Fruit fly (Drosophila melanogaster) whole organism, wandering third instar larva: ENCODE measurements around the gene Mabi.

Source experiments
- Abd-B ChIP-seq: fragments of >200 bp; optimal IDR thresholded peaks from 2 replicates; lab custom pipeline; 2017; ENCODE audit warnings: missing biosample characterization, missing genetic modification characterization
- CG32264 ChIP-seq: fragments of 200-800 bp; sonication (Bioruptor generic); optimal IDR thresholded peaks from 2 replicates; lab custom pipeline; 2016; ENCODE audit warnings: missing biosample characterization, missing genetic modification characterization
- CG9705 ChIP-seq: fragments of 200-800 bp; sonication (Bioruptor generic); optimal IDR thresholded peaks from 2 replicates; lab custom pipeline; 2018; ENCODE audit warnings: missing biosample characterization, mild to moderate bottlenecking, missing genetic modification characterization
- CrebA ChIP-seq: fragments of 200-800 bp; sonication (Bioruptor generic); optimal IDR thresholded peaks from 2 replicates; lab custom pipeline; 2016; ENCODE audit warnings: missing biosample characterization, mild to moderate bottlenecking, missing genetic modification characterization, borderline replicate concordance
- Dfd ChIP-seq: fragments of >200 bp; optimal IDR thresholded peaks from 2 replicates; lab custom pipeline; 2017; ENCODE audit warnings: missing biosample characterization, missing genetic modification characterization
- Dif ChIP-seq: fragments of 200-275, 200-300 bp; sonication (Bioruptor generic); optimal IDR thresholded peaks from 2 replicates; lab custom pipeline; 2018; ENCODE audit warnings: missing biosample characterization, missing genetic modification characterization; ENCODE audit not compliant: partially characterized antibody
- GATAd ChIP-seq: sonication (Bioruptor generic); optimal IDR thresholded peaks from 2 replicates; lab custom pipeline; 2016; ENCODE audit warnings: missing biosample characterization, missing genetic modification characterization
- HLH106 ChIP-seq: fragments of 200-800 bp; optimal IDR thresholded peaks from 3 replicates; lab custom pipeline; 2019; ENCODE audit warnings: missing biosample characterization, mild to moderate bottlenecking, missing genetic modification characterization, moderate library complexity
- Hnf4 ChIP-seq: fragments of 200-800 bp; sonication (Bioruptor generic); optimal IDR thresholded peaks from 2 replicates; lab custom pipeline; 2016; ENCODE audit warnings: missing biosample characterization, mild to moderate bottlenecking, missing genetic modification characterization
- Hr83 ChIP-seq: fragments of 200-300 bp; sonication (Bioruptor generic); optimal IDR thresholded peaks from 2 replicates; lab custom pipeline; 2016; ENCODE audit warnings: missing biosample characterization, mild to moderate bottlenecking, missing genetic modification characterization, moderate library complexity; ENCODE audit not compliant: poor library complexity, severe bottlenecking
- Jra ChIP-seq: sonication (Bioruptor generic); optimal IDR thresholded peaks from 2 replicates; lab custom pipeline; 2016; ENCODE audit warnings: missing biosample characterization, missing genetic modification characterization
- Myc ChIP-seq: fragments of >200 bp; optimal IDR thresholded peaks from 2 replicates; lab custom pipeline; 2017
- N ChIP-seq: fragments of >200 bp; optimal IDR thresholded peaks from 2 replicates; lab custom pipeline; 2018; ENCODE audit warnings: missing biosample characterization, missing external identifiers, missing genetic modification characterization
- OdsH ChIP-seq: fragments of 200-800 bp; sonication (Bioruptor generic); optimal IDR thresholded peaks from 2 replicates; lab custom pipeline; 2016; ENCODE audit warnings: missing biosample characterization, mild to moderate bottlenecking, missing genetic modification characterization
- Rel ChIP-seq, 2 experiments: fragments of 200-800 bp; sonication (Bioruptor generic) in 1 of 2; optimal IDR thresholded peaks; 2 replicates in 1 of 2; 3 replicates in 1 of 2; lab custom pipeline; 2016 to 2019; ENCODE audit warnings: mild to moderate bottlenecking in 2 of 2, missing biosample characterization in 2 of 2, missing genetic modification characterization in 2 of 2, moderate library complexity in 1 of 2
- Sp1 ChIP-seq: fragments of 200-800 bp; sonication (Bioruptor generic); optimal IDR thresholded peaks from 3 replicates; lab custom pipeline; 2019; ENCODE audit warnings: missing biosample characterization, mild to moderate bottlenecking, missing genetic modification characterization, moderate library complexity
- Vsx2 ChIP-seq: fragments of 200-300, 225-300 bp; sonication (Bioruptor generic); optimal IDR thresholded peaks from 2 replicates; lab custom pipeline; 2018; ENCODE audit warnings: missing biosample characterization, missing genetic modification characterization; ENCODE audit not compliant: partially characterized antibody
- br ChIP-seq: fragments of 200-800 bp; sonication (Bioruptor generic); optimal IDR thresholded peaks from 2 replicates; lab custom pipeline; 2016; ENCODE audit warnings: missing biosample characterization, missing genetic modification characterization
- brk ChIP-seq: fragments of 200-800 bp; sonication (Bioruptor generic); optimal IDR thresholded peaks from 2 replicates; lab custom pipeline; 2016; ENCODE audit warnings: missing biosample characterization, mild to moderate bottlenecking, missing genetic modification characterization
- dl ChIP-seq, 2 experiments: fragments of 175-275, 200-275 bp in 1 of 2; fragments of 200-275 bp in 1 of 2; sonication (Bioruptor generic); optimal IDR thresholded peaks; lab custom pipeline; 2018; ENCODE audit warnings: mild to moderate bottlenecking in 2 of 2, missing biosample characterization in 2 of 2, missing genetic modification characterization in 2 of 2, moderate library complexity in 2 of 2; ENCODE audit not compliant: partially characterized antibody in 2 of 2, insufficient read depth in 1 of 2
- dsf ChIP-seq: sonication (Bioruptor generic); optimal IDR thresholded peaks from 2 replicates; lab custom pipeline; 2016; ENCODE audit warnings: missing biosample characterization, missing genetic modification characterization, borderline replicate concordance
- ey ChIP-seq: fragments of 200-800 bp; sonication (Bioruptor generic); optimal IDR thresholded peaks from 2 replicates; lab custom pipeline; 2016; ENCODE audit warnings: missing biosample characterization, missing genetic modification characterization
- foxo ChIP-seq, 2 experiments: fragments of 200-800 bp; sonication (Bioruptor generic); optimal IDR thresholded peaks; 2 replicates in 1 of 2; 3 replicates in 1 of 2; lab custom pipeline; 2016 to 2017; ENCODE audit warnings: missing biosample characterization in 2 of 2, missing genetic modification characterization in 2 of 2
- fru ChIP-seq: fragments of 200-800 bp; sonication (Bioruptor generic); optimal IDR thresholded peaks from 3 replicates; lab custom pipeline; 2016; ENCODE audit warnings: missing biosample characterization, mild to moderate bottlenecking, missing genetic modification characterization
- h ChIP-seq: fragments of 200-800 bp; sonication (Bioruptor generic); optimal IDR thresholded peaks from 3 replicates; lab custom pipeline; 2016; ENCODE audit warnings: missing biosample characterization, mild to moderate bottlenecking, missing genetic modification characterization
- jim ChIP-seq: fragments of 175-275, 200-325 bp; sonication (Bioruptor generic); optimal IDR thresholded peaks from 2 replicates; lab custom pipeline; 2016; ENCODE audit warnings: missing biosample characterization, mild to moderate bottlenecking, missing genetic modification characterization
- pan ChIP-seq: fragments of >200 bp; optimal IDR thresholded peaks from 2 replicates; lab custom pipeline; 2017
- psq ChIP-seq: fragments of 200-800 bp; sonication (Bioruptor generic); optimal IDR thresholded peaks from 3 replicates; lab custom pipeline; 2017; ENCODE audit warnings: missing biosample characterization, mild to moderate bottlenecking, missing genetic modification characterization, moderate library complexity
- rgr ChIP-seq: fragments of 200-800 bp; sonication (Bioruptor generic); optimal IDR thresholded peaks from 3 replicates; lab custom pipeline; 2016; ENCODE audit warnings: missing biosample characterization, mild to moderate bottlenecking, missing genetic modification characterization
- sv ChIP-seq: fragments of 200-800 bp; sonication (Bioruptor generic); optimal IDR thresholded peaks from 3 replicates; lab custom pipeline; 2016; ENCODE audit warnings: missing biosample characterization, missing genetic modification characterization
- tai ChIP-seq: sonication (Bioruptor generic); optimal IDR thresholded peaks from 2 replicates; lab custom pipeline; 2016; ENCODE audit warnings: missing biosample characterization, missing genetic modification characterization
- woc ChIP-seq: sonication (Bioruptor generic); optimal IDR thresholded peaks from 2 replicates; lab custom pipeline; 2016; ENCODE audit warnings: missing biosample characterization, mild to moderate bottlenecking, missing genetic modification characterization

Mabi gene

dm6 chr2L:13260740-13261139 is 26.3 kb upstream of the Mabi start, which contains the start of gene CG44085:
TSS of gene CG44085 (plus strand) at chr2L:13261008.
- no peak for TF ChIP-seq Abd-B (GFP tag; lab: Kevin White, UChicago)
- TF ChIP-seq Hr83 (GFP tag; lab: Kevin White, UChicago), result no peak
- no peak for TF ChIP-seq Dif
- TF ChIP-seq Rel (GFP tag; optimal IDR thresholded peaks at IDR 0.05; lab: Kevin White, UChicago), result no peak
- TF ChIP-seq Rel (tag; optimal IDR thresholded peaks at IDR 0.05; lab: Kevin White, UChicago), result no peak
- TF ChIP-seq psq, result no peak
- TF ChIP-seq OdsH (GFP tag; lab: Kevin White, UChicago), result no peak
- TF ChIP-seq Vsx2 (GFP tag; lab: Kevin White, UChicago), result no peak
- TF ChIP-seq woc (GFP tag; lab: Kevin White, UChicago), result no peak
- no peak for TF ChIP-seq Dfd (GFP tag; lab: Kevin White, UChicago)
- TF ChIP-seq Sp1 (GFP tag; lab: Kevin White, UChicago), result no peak
- no peak for TF ChIP-seq Jra
- no peak for TF ChIP-seq CG9705 (GFP tag; lab: Kevin White, UChicago)
- no peak for TF ChIP-seq fru (GFP tag; lab: Kevin White, UChicago)
- TF ChIP-seq tai (GFP tag; lab: Kevin White, UChicago), result no peak

- TF ChIP-seq psq (no peak), sv (GFP tag; lab: Kevin White, UChicago) (no peak), br (no peak), Myc (no peak), Rel (GFP tag; optimal IDR thresholded peaks at IDR 0.05; lab: Kevin White, UChicago) (no peak), Rel (tag; optimal IDR thresholded peaks at IDR 0.05; lab: Kevin White, UChicago) (no peak), CrebA (GFP tag; lab: Kevin White, UChicago) (no peak), fru (GFP tag; lab: Kevin White, UChicago) (no peak), dl (GFP tag; optimal IDR thresholded peaks at IDR 0.05; lab: Kevin White, UChicago; ENCODE audit: insufficient read depth in 1 of 2, partially characterized antibody in 2 of 2) (no peak), Dfd (GFP tag; lab: Kevin White, UChicago) (no peak), OdsH (GFP tag; lab: Kevin White, UChicago) (no peak), CG32264 (GFP tag; lab: Kevin White, UChicago) (no peak), foxo (GFP tag; optimal IDR thresholded peaks at IDR 0.05; lab: Kevin White, UChicago) (no peak), Hr83 (GFP tag; lab: Kevin White, UChicago) (no peak), GATAd (GFP tag; lab: Kevin White, UChicago) (no peak), jim (GFP tag; lab: Kevin White, UChicago) (no peak), Abd-B (GFP tag; lab: Kevin White, UChicago) (no peak), HLH106 (tag; lab: Kevin White, UChicago) (no peak), Hnf4 (GFP tag; lab: Kevin White, UChicago) (no peak)
Observed at dm6 chr2L:13259643-13260042, 25.2 kb upstream of the Mabi start, which contains the start of gene CG31730. TSS of gene CG31730 (minus strand) at chr2L:13259743.

DNA sequence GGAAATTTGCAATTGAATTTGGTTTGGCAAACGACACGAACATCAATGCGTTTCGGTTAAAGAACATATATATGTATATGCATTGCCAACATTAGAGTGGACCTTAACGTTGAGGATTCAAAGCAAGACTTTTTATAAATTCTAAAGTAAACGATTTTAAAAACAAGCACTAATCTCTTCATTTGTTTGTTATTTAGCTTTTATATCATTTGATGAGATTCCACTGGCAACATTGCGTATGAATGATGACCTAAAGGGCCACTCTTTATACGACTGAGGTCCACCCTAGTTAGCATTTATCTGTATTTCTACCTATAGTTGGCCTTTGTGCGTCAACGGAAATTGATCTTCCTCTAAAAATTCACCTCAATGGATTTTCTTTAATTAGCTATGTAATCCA is 24.2 kb upstream of the Mabi start:
- TF ChIP-seq Sp1 (GFP tag; lab: Kevin White, UChicago) (no peak), rgr (GFP tag; lab: Kevin White, UChicago) (no peak), CrebA (GFP tag; lab: Kevin White, UChicago) (no peak), dsf (GFP tag; lab: Kevin White, UChicago) (no peak), brk (GFP tag; lab: Kevin White, UChicago) (no peak), N (GFP tag; lab: Kevin White, UChicago) (no peak), ey (GFP tag; lab: Kevin White, UChicago) (no peak), Vsx2 (GFP tag; lab: Kevin White, UChicago) (no peak), Abd-B (GFP tag; lab: Kevin White, UChicago) (no peak), OdsH (GFP tag; lab: Kevin White, UChicago) (no peak), fru (GFP tag; lab: Kevin White, UChicago) (no peak), h (no peak), CG9705 (GFP tag; lab: Kevin White, UChicago) (no peak), Dfd (GFP tag; lab: Kevin White, UChicago) (no peak), pan (lab: Kevin White, UChicago) (no peak), jim (GFP tag; lab: Kevin White, UChicago) (no peak)

- TF ChIP-seq Sp1 (GFP tag; lab: Kevin White, UChicago), result no peak
- TF ChIP-seq Dfd (GFP tag; lab: Kevin White, UChicago), result no peak
- no peak for TF ChIP-seq dl (GFP tag; optimal IDR thresholded peaks at IDR 0.05; lab: Kevin White, UChicago; ENCODE audit: insufficient read depth in 1 of 2, partially characterized antibody in 2 of 2)
- no peak for TF ChIP-seq h
- TF ChIP-seq foxo (GFP tag; optimal IDR thresholded peaks at IDR 0.05; lab: Kevin White, UChicago), result no peak
- TF ChIP-seq CrebA (GFP tag; lab: Kevin White, UChicago), result no peak
- no peak for TF ChIP-seq GATAd (GFP tag; lab: Kevin White, UChicago)
- TF ChIP-seq jim (GFP tag; lab: Kevin White, UChicago), result no peak
Observed at dm6 chr2L:13257177-13257576, 22.7 kb upstream of the Mabi start, which contains the start of gene Naa20B. TSS of gene Naa20B (plus strand) at chr2L:13257477.
